Worm (Caenorhabditis elegans) whole organism, young adult: Measurements from ENCODE around the gene calu-1.

ENCODE experiments used
- B0019.2 ChIP-seq: fragments of 200-800 bp; sonication (Bioruptor generic); conservative IDR thresholded peaks from 2 replicates; pipeline ENCODE4 v1.3.6; 2022; ENCODE audit warnings: missing genetic modification reagents, missing genetic modification characterization, missing compliant biosample characterization
- B0336.3 ChIP-seq: fragments of 200-800 bp; sonication (Bioruptor generic); IDR thresholded peaks from 2 replicates; pipeline ENCODE4 v1.3.6; 2022; ENCODE audit warnings: missing genetic modification characterization, missing compliant biosample characterization
- F22D6.2 ChIP-seq: sonication (generic microtip); optimal IDR thresholded peaks from 2 replicates; lab custom pipeline; 2016; ENCODE audit warnings: mild to moderate bottlenecking, missing genetic modification characterization, missing compliant biosample characterization
- F37B4.10 ChIP-seq: fragments of 200-800 bp; sonication (Bioruptor generic); IDR thresholded peaks from 2 replicates; pipeline ENCODE4 v1.3.6; 2022; ENCODE audit warnings: missing genetic modification characterization, missing compliant biosample characterization
- F39B2.1 ChIP-seq: fragments of 200-800 bp; sonication (Bioruptor generic); IDR thresholded peaks from 2 replicates; pipeline ENCODE4 v1.3.6; 2022; ENCODE audit warnings: missing genetic modification reagents, missing genetic modification characterization, missing compliant biosample characterization
- K11D2.4 ChIP-seq: fragments of 200-800 bp; sonication (Bioruptor generic); IDR thresholded peaks from 2 replicates; pipeline ENCODE4 v1.3.6; 2022; ENCODE audit warnings: missing genetic modification reagents, missing genetic modification characterization, missing compliant biosample characterization
- T26A5.8 ChIP-seq: sonication (generic microtip); optimal IDR thresholded peaks from 2 replicates; lab custom pipeline; 2016; ENCODE audit warnings: missing genetic modification characterization, missing compliant biosample characterization
- Y53F4B.3 ChIP-seq: fragments of 200-800 bp; sonication (Bioruptor generic); IDR thresholded peaks from 2 replicates; pipeline ENCODE4 v1.3.6; 2022; ENCODE audit warnings: missing genetic modification reagents, missing genetic modification characterization, missing compliant biosample characterization
- Y53G8AR.9 ChIP-seq: fragments of 200-800 bp; sonication (Bioruptor generic); conservative IDR thresholded peaks from 2 replicates; pipeline ENCODE4 v1.3.6; 2022; ENCODE audit warnings: missing genetic modification reagents, missing genetic modification characterization, missing compliant biosample characterization
- Y95B8A.8 ChIP-seq: fragments of 200-800 bp; sonication (Bioruptor generic); IDR thresholded peaks from 2 replicates; pipeline ENCODE4 v1.3.6; 2022; ENCODE audit warnings: missing genetic modification reagents, missing genetic modification characterization, missing compliant biosample characterization
- akir-1 ChIP-seq: fragments of 200-800 bp; sonication (Bioruptor generic); optimal IDR thresholded peaks from 2 replicates; lab custom pipeline; 2018; ENCODE audit warnings: mild to moderate bottlenecking, missing genetic modification characterization, moderate library complexity, missing compliant biosample characterization
- attf-6 ChIP-seq: fragments of 200-800 bp; sonication (Bioruptor generic); IDR thresholded peaks from 2 replicates; pipeline ENCODE4 v1.3.6; 2022; ENCODE audit warnings: missing genetic modification reagents, missing genetic modification characterization, missing compliant biosample characterization
- ccch-3 ChIP-seq: fragments of 200-800 bp; sonication (Bioruptor generic); optimal IDR thresholded peaks from 2 replicates; lab custom pipeline; 2018; ENCODE audit warnings: mild to moderate bottlenecking, missing genetic modification characterization, missing compliant biosample characterization
- cebp-2 ChIP-seq: fragments of 200-800 bp; sonication (Bioruptor generic); IDR thresholded peaks from 2 replicates; pipeline ENCODE4 v1.3.6; 2022; ENCODE audit warnings: missing genetic modification characterization, missing compliant biosample characterization
- ceh-79 ChIP-seq: sonication (generic microtip); optimal IDR thresholded peaks from 2 replicates; lab custom pipeline; 2017; ENCODE audit warnings: mild to moderate bottlenecking, missing genetic modification characterization, missing compliant biosample characterization
- egl-18 ChIP-seq: fragments of 200-800 bp; sonication (Bioruptor generic); IDR thresholded peaks from 2 replicates; pipeline ENCODE4 v1.3.6; 2022; ENCODE audit warnings: missing genetic modification reagents, missing genetic modification characterization, missing compliant biosample characterization
- egl-44 ChIP-seq: fragments of 200-800 bp; sonication (Bioruptor generic); IDR thresholded peaks from 2 replicates; pipeline ENCODE4 v1.3.6; 2022; ENCODE audit warnings: missing genetic modification reagents, missing genetic modification characterization, missing compliant biosample characterization
- egrh-3 ChIP-seq: fragments of 200-800 bp; sonication (Bioruptor generic); IDR thresholded peaks from 2 replicates; pipeline ENCODE4 v1.3.6; 2022; ENCODE audit warnings: missing genetic modification reagents, missing genetic modification characterization, missing compliant biosample characterization
- ets-4 ChIP-seq: fragments of 200-800 bp; sonication (Bioruptor generic); optimal IDR thresholded peaks from 2 replicates; lab custom pipeline; 2018; ENCODE audit warnings: mild to moderate bottlenecking, missing genetic modification characterization, missing compliant biosample characterization
- him-1 ChIP-seq: sonication (generic microtip); optimal IDR thresholded peaks from 2 replicates; lab custom pipeline; 2016; ENCODE audit warnings: missing genotype, missing genetic modification reagents, missing genetic modification characterization, missing compliant biosample characterization
- hlh-26 ChIP-seq: fragments of 200-800 bp; sonication (Bioruptor generic); conservative IDR thresholded peaks from 2 replicates; pipeline ENCODE4 v1.3.6; 2022; ENCODE audit warnings: missing genetic modification reagents, missing genetic modification characterization, missing compliant biosample characterization
- let-607 ChIP-seq, 2 experiments: fragments of 200-800 bp in 1 of 2; sonication (Bioruptor generic) in 1 of 2; sonication (generic microtip) in 1 of 2; optimal IDR thresholded peaks; 2 replicates each; lab custom pipeline; 2016 to 2018; ENCODE audit warnings: mild to moderate bottlenecking in 2 of 2, missing compliant biosample characterization in 2 of 2, missing genetic modification characterization in 2 of 2, moderate library complexity in 2 of 2, missing genotype in 1 of 2
- lin-26 ChIP-seq: fragments of 200-800 bp; sonication (Bioruptor generic); IDR thresholded peaks from 2 replicates; pipeline ENCODE4 v1.3.6; 2022; ENCODE audit warnings: missing genetic modification reagents, missing genetic modification characterization, missing compliant biosample characterization
- lin-35 ChIP-seq, 3 experiments: fragments of 150-350 bp in 2 of 3; sonication (generic microtip) in 1 of 3; optimal IDR thresholded peaks; 2 replicates each; lab custom pipeline; 2014 to 2018; ENCODE audit warnings: missing biosample characterization in 3 of 3, missing genetic modification characterization in 3 of 3, missing genetic modification reagents in 3 of 3
- lin-40 ChIP-seq: sonication (generic microtip); optimal IDR thresholded peaks from 2 replicates; lab custom pipeline; 2016; ENCODE audit warnings: missing genetic modification characterization, mild to moderate bottlenecking, missing compliant biosample characterization, missing genotype, missing genetic modification reagents
- lin-54 ChIP-seq: fragments of 200-800 bp; sonication (Bioruptor generic); optimal IDR thresholded peaks from 2 replicates; lab custom pipeline; 2018; ENCODE audit warnings: mild to moderate bottlenecking, missing genetic modification characterization, missing compliant biosample characterization
- lsl-1 ChIP-seq: fragments of 200-800 bp; sonication (Bioruptor generic); optimal IDR thresholded peaks from 2 replicates; lab custom pipeline; 2018; ENCODE audit warnings: mild to moderate bottlenecking, missing genetic modification characterization, moderate library complexity, missing compliant biosample characterization
- madf-10 ChIP-seq: sonication (generic microtip); optimal IDR thresholded peaks from 2 replicates; lab custom pipeline; 2016; ENCODE audit warnings: mild to moderate bottlenecking, missing genetic modification characterization, missing compliant biosample characterization
- madf-6 ChIP-seq: fragments of 200-800 bp; sonication (Bioruptor generic); IDR thresholded peaks from 2 replicates; pipeline ENCODE4 v1.3.6; 2022; ENCODE audit warnings: missing genetic modification reagents, missing genetic modification characterization, missing compliant biosample characterization
- madf-8 ChIP-seq: fragments of 200-800 bp; sonication (Bioruptor generic); conservative IDR thresholded peaks from 2 replicates; pipeline ENCODE4 v1.3.6; 2022; ENCODE audit warnings: missing genetic modification reagents, missing genetic modification characterization, missing compliant biosample characterization
- mel-28 ChIP-seq: sonication (generic microtip); optimal IDR thresholded peaks from 2 replicates; lab custom pipeline; 2016; ENCODE audit warnings: borderline replicate concordance, mild to moderate bottlenecking, missing genetic modification characterization, missing compliant biosample characterization
- nfyb-1 ChIP-seq: fragments of 200-800 bp; sonication (Bioruptor generic); IDR thresholded peaks from 2 replicates; pipeline ENCODE4 v1.3.6; 2022; ENCODE audit warnings: missing genetic modification reagents, missing genetic modification characterization, missing compliant biosample characterization
- nhr-120 ChIP-seq: fragments of 200-800 bp; sonication (Bioruptor generic); IDR thresholded peaks from 2 replicates; pipeline ENCODE4 v1.3.6; 2022; ENCODE audit warnings: missing genetic modification characterization, missing compliant biosample characterization
- nhr-27 ChIP-seq: fragments of 200-800 bp; sonication (Bioruptor generic); optimal IDR thresholded peaks from 2 replicates; lab custom pipeline; 2018; ENCODE audit warnings: mild to moderate bottlenecking, missing genetic modification characterization, moderate library complexity, missing compliant biosample characterization
- nhr-80 ChIP-seq: sonication (generic microtip); optimal IDR thresholded peaks from 2 replicates; lab custom pipeline; 2016; ENCODE audit warnings: missing genetic modification characterization, missing compliant biosample characterization
- pbrm-1 ChIP-seq: fragments of 200-800 bp; sonication (Bioruptor generic); IDR thresholded peaks from 2 replicates; pipeline ENCODE4 v1.3.6; 2022; ENCODE audit warnings: missing genetic modification reagents, missing genetic modification characterization, missing compliant biosample characterization
- rpc-1 ChIP-seq, 2 experiments: fragments of 150-350 bp in 1 of 2; sonication (generic microtip) in 1 of 2; optimal IDR thresholded peaks; 2 replicates each; lab custom pipeline; 2014 to 2018; ENCODE audit warnings: missing biosample characterization in 1 of 2, missing genetic modification characterization in 1 of 2, missing genetic modification reagents in 1 of 2, missing genotype in 1 of 2
- sdz-38 ChIP-seq: sonication (generic microtip); optimal IDR thresholded peaks from 2 replicates; lab custom pipeline; 2016; ENCODE audit warnings: missing genotype, missing genetic modification characterization, missing compliant biosample characterization
- snpc-3.4 ChIP-seq: sonication (generic microtip); optimal IDR thresholded peaks from 2 replicates; lab custom pipeline; 2017; ENCODE audit warnings: missing genetic modification characterization, mild to moderate bottlenecking, missing compliant biosample characterization, antibody characterized with exemption, moderate library complexity, missing genotype, missing genetic modification reagents
- snpc-4 ChIP-seq, 5 experiments: fragments of 150-350 bp in 1 of 5; sonication (generic microtip) in 4 of 5; optimal IDR thresholded peaks; 2 replicates each; lab custom pipeline; 2014 to 2018; ENCODE audit warnings: missing genetic modification characterization in 5 of 5, missing biosample characterization in 3 of 5, antibody characterized with exemption in 2 of 5, mild to moderate bottlenecking in 2 of 5, missing compliant biosample characterization in 2 of 5, missing genotype in 2 of 5, moderate library complexity in 2 of 5, missing genetic modification reagents in 1 of 5
- tlf-1 ChIP-seq: fragments of 200-800 bp; sonication (Bioruptor generic); optimal IDR thresholded peaks from 2 replicates; lab custom pipeline; 2018; ENCODE audit warnings: mild to moderate bottlenecking, missing genetic modification characterization, missing compliant biosample characterization
- unc-130 ChIP-seq: sonication (generic microtip); optimal IDR thresholded peaks from 2 replicates; lab custom pipeline; 2016; ENCODE audit warnings: missing genetic modification reagents, missing genetic modification characterization, missing compliant biosample characterization
- xnd-1 ChIP-seq: sonication (generic microtip); optimal IDR thresholded peaks from 2 replicates; lab custom pipeline; 2016; ENCODE audit warnings: missing genotype, missing genetic modification reagents, missing genetic modification characterization, missing compliant biosample characterization

Gene calu-1

ce11 chrX:4969228-4969627 lies 1.5 kb downstream of the calu-1 start, which contains the start of gene M03F4.6 (continued):
- TF ChIP-seq egrh-3 (no peak), ets-4 (GFP tag; lab: Kevin White, UChicago) (no peak), attf-6 (no peak), egl-44 (GFP tag; lab: Robert Waterston, UW) (0 out of 2 replicates have a peak, but pooled peaks have one; percentile 27), nhr-27 (no peak), let-607 (tag; optimal IDR thresholded peaks at IDR 0.05; lab: Kevin White, UChicago) (peak in 1 of 2 experiments; percentile 90), pbrm-1 (GFP tag; lab: Robert Waterston, UW) (no peak), lin-40 (no peak), him-1 (no peak), akir-1 (no peak), Y95B8A.8 (no peak), nhr-80 (no peak), K11D2.4 (GFP tag; lab: Robert Waterston, UW) (peak; percentile 53), snpc-4 (GFP tag; optimal IDR thresholded peaks at IDR 0.05; lab: Kevin White, UChicago) (no peak), snpc-4 (tag; optimal IDR thresholded peaks at IDR 0.05; lab: Kevin White, UChicago) (no peak), F39B2.1 (GFP tag; lab: Robert Waterston, UW) (no peak), tlf-1 (GFP tag; lab: Kevin White, UChicago) (peak; percentile 75), rpc-1 (optimal IDR thresholded peaks at IDR 0.05; lab: Kevin White, UChicago) (no peak), rpc-1 (tag; optimal IDR thresholded peaks at IDR 0.05; lab: Kevin White, UChicago) (no peak), Y53F4B.3 (GFP tag; lab: Robert Waterston, UW) (no peak), xnd-1 (tag; lab: Kevin White, UChicago) (no peak), madf-10 (peak; percentile 39), ceh-79 (tag; lab: Kevin White, UChicago) (no peak), B0336.3 (peak; percentile 76), snpc-3.4 (tag; lab: Kevin White, UChicago) (no peak), egl-18 (GFP tag; lab: Robert Waterston, UW) (no peak), madf-8 (GFP tag; lab: Robert Waterston, UW) (no peak), nfyb-1 (peak; percentile 47; the same call in 1 of the 2 replicates), F37B4.10 (GFP tag; lab: Robert Waterston, UW) (no peak), unc-130 (no peak), ccch-3 (GFP tag; lab: Kevin White, UChicago) (no peak), F22D6.2 (tag; lab: Kevin White, UChicago) (no peak), mel-28 (tag; lab: Kevin White, UChicago) (no peak), sdz-38 (tag; lab: Kevin White, UChicago) (no peak), B0019.2 (no peak), Y53G8AR.9 (GFP tag; lab: Robert Waterston, UW) (peak; percentile 73; the same call in 1 of the 2 replicates), nhr-120 (GFP tag; lab: Robert Waterston, UW) (0 out of 2 replicates have a peak, but pooled peaks have one; percentile 61), T26A5.8 (tag; lab: Kevin White, UChicago) (no peak), lsl-1 (no peak), lin-35 (GFP tag; optimal IDR thresholded peaks at IDR 0.05; lab: Kevin White, UChicago) (no peak), madf-6 (GFP tag; lab: Robert Waterston, UW) (peak; percentile 14; the same call in 1 of the 2 replicates), hlh-26 (GFP tag; lab: Robert Waterston, UW) (no peak), lin-26 (peak; percentile 23; the same call in 1 of the 2 replicates), lin-54 (GFP tag; lab: Kevin White, UChicago) (peak; percentile 9), cebp-2 (GFP tag; lab: Robert Waterston, UW) (0 out of 2 replicates have a peak, but pooled peaks have one; percentile 73)
